Worm (Caenorhabditis elegans) whole organism, L3 larva: ENCODE measurements around the gene cpz-2.

Experiments used
- R02D3.7 ChIP-seq: fragments of 150-350 bp; optimal IDR thresholded peaks from 2 replicates; lab custom pipeline; 2014; ENCODE audit warnings: missing biosample characterization, missing genetic modification characterization
- ceh-16 ChIP-seq: sonication (generic microtip); optimal IDR thresholded peaks from 2 replicates; lab custom pipeline; 2017; ENCODE audit warnings: missing biosample characterization, missing genetic modification characterization
- ceh-28 ChIP-seq: fragments of 150-350 bp; optimal IDR thresholded peaks from 2 replicates; lab custom pipeline; 2014; ENCODE audit warnings: missing biosample characterization, missing genetic modification reagents, missing genetic modification characterization
- ceh-82 ChIP-seq: fragments of 150-350 bp; optimal IDR thresholded peaks from 2 replicates; lab custom pipeline; 2014; ENCODE audit warnings: missing biosample characterization, missing genetic modification characterization
- daf-12 ChIP-seq: fragments of 150-350 bp; optimal IDR thresholded peaks from 2 replicates; lab custom pipeline; 2014; ENCODE audit warnings: missing biosample characterization, missing genetic modification reagents, missing genetic modification characterization
- egl-27 ChIP-seq: sonication (generic microtip); optimal IDR thresholded peaks from 4 replicates; lab custom pipeline; 2017; ENCODE audit warnings: missing biosample characterization, missing genetic modification reagents, missing genetic modification characterization
- egl-5 ChIP-seq: fragments of 150-350 bp; optimal IDR thresholded peaks from 2 replicates; lab custom pipeline; 2017; ENCODE audit warnings: missing biosample characterization, missing genetic modification reagents, missing genetic modification characterization, inconsistent platforms
- elt-1 ChIP-seq: fragments of 150-350 bp; optimal IDR thresholded peaks from 2 replicates; lab custom pipeline; 2014; ENCODE audit warnings: missing biosample characterization, missing genetic modification characterization
- elt-2 ChIP-seq: sonication (generic microtip); optimal IDR thresholded peaks from 2 replicates; lab custom pipeline; 2016; ENCODE audit warnings: missing genetic modification reagents, mild to moderate bottlenecking, missing genetic modification characterization, missing compliant biosample characterization
- elt-3 ChIP-seq, 3 experiments: fragments of 150-350 bp in 1 of 3; sonication (generic microtip) in 2 of 3; optimal IDR thresholded peaks; 2 replicates in 2 of 3; 4 replicates in 1 of 3; lab custom pipeline; 2014 to 2017; ENCODE audit warnings: missing biosample characterization in 3 of 3, missing genetic modification characterization in 3 of 3
- fkh-10 ChIP-seq: sonication (generic microtip); optimal IDR thresholded peaks from 2 replicates; lab custom pipeline; 2017; ENCODE audit warnings: missing biosample characterization, missing genetic modification reagents, missing genetic modification characterization
- fos-1 ChIP-seq: fragments of 150-350 bp; optimal IDR thresholded peaks from 2 replicates; lab custom pipeline; 2014; ENCODE audit warnings: missing biosample characterization, missing genetic modification characterization
- hmg-11 ChIP-seq: sonication (generic microtip); optimal IDR thresholded peaks from 2 replicates; lab custom pipeline; 2016; ENCODE audit warnings: missing genetic modification characterization, missing compliant biosample characterization
- jun-1 ChIP-seq: fragments of 150-350 bp; optimal IDR thresholded peaks from 2 replicates; lab custom pipeline; 2014; ENCODE audit warnings: missing biosample characterization, missing genetic modification reagents, missing genetic modification characterization
- lin-39 ChIP-seq: fragments of 150-350 bp; optimal IDR thresholded peaks from 2 replicates; lab custom pipeline; 2018; ENCODE audit warnings: missing biosample characterization, missing genetic modification reagents, missing genetic modification characterization
- mdl-1 ChIP-seq: fragments of 150-350 bp; optimal IDR thresholded peaks from 2 replicates; lab custom pipeline; 2014; ENCODE audit warnings: missing biosample characterization, missing genetic modification characterization
- mml-1 ChIP-seq: fragments of 150-350 bp; sonication (generic microtip); optimal IDR thresholded peaks from 3 replicates; lab custom pipeline; 2014; ENCODE audit warnings: missing biosample characterization, missing genetic modification characterization
- nfya-1 ChIP-seq: sonication (generic microtip); optimal IDR thresholded peaks from 2 replicates; lab custom pipeline; 2017; ENCODE audit warnings: missing genetic modification characterization, mild to moderate bottlenecking, missing compliant biosample characterization, antibody characterized with exemption, moderate library complexity; ENCODE audit not compliant: insufficient read depth
- nhr-11 ChIP-seq: fragments of 150-350 bp; optimal IDR thresholded peaks from 2 replicates; lab custom pipeline; 2014; ENCODE audit warnings: missing biosample characterization, missing genetic modification characterization
- nhr-12 ChIP-seq: fragments of 150-350 bp; optimal IDR thresholded peaks from 2 replicates; lab custom pipeline; 2014; ENCODE audit warnings: missing biosample characterization, missing genetic modification characterization
- nhr-23 ChIP-seq: fragments of 150-350 bp; optimal IDR thresholded peaks from 2 replicates; lab custom pipeline; 2014; ENCODE audit warnings: missing biosample characterization, missing genetic modification reagents, missing genetic modification characterization
- nhr-237 ChIP-seq: fragments of 150-350 bp; optimal IDR thresholded peaks from 2 replicates; lab custom pipeline; 2014; ENCODE audit warnings: missing biosample characterization, missing genetic modification characterization
- nhr-25 ChIP-seq: sonication (generic microtip); optimal IDR thresholded peaks from 2 replicates; lab custom pipeline; 2017; ENCODE audit warnings: missing biosample characterization, missing genetic modification characterization
- nhr-43 ChIP-seq: sonication (generic microtip); optimal IDR thresholded peaks from 2 replicates; lab custom pipeline; 2016; ENCODE audit warnings: mild to moderate bottlenecking, missing genetic modification characterization, missing compliant biosample characterization; ENCODE audit not compliant: poor library complexity, severe bottlenecking
- nhr-67 ChIP-seq: fragments of 150-350 bp; optimal IDR thresholded peaks from 2 replicates; lab custom pipeline; 2014; ENCODE audit warnings: missing biosample characterization, missing genetic modification characterization
- nhr-76 ChIP-seq: fragments of 150-350 bp; sonication (generic microtip); optimal IDR thresholded peaks from 5 replicates; lab custom pipeline; 2014; ENCODE audit warnings: missing biosample characterization, missing genetic modification characterization
- nhr-77 ChIP-seq: fragments of 150-350 bp; optimal IDR thresholded peaks from 2 replicates; lab custom pipeline; 2014; ENCODE audit warnings: missing biosample characterization, missing genetic modification characterization
- pha-4 ChIP-seq: fragments of 150-350 bp; optimal IDR thresholded peaks from 2 replicates; lab custom pipeline; 2014; ENCODE audit warnings: missing biosample characterization, missing genetic modification reagents, missing genetic modification characterization
- skn-1 ChIP-seq: fragments of 150-350 bp; optimal IDR thresholded peaks from 2 replicates; lab custom pipeline; 2014; ENCODE audit warnings: missing biosample characterization, missing genetic modification characterization
- snpc-4 ChIP-seq: fragments of 150-350 bp; optimal IDR thresholded peaks from 2 replicates; lab custom pipeline; 2014; ENCODE audit warnings: missing biosample characterization, missing genetic modification characterization
- tbx-2 ChIP-seq: sonication (generic microtip); optimal IDR thresholded peaks from 2 replicates; lab custom pipeline; 2016; ENCODE audit warnings: mild to moderate bottlenecking, missing genetic modification characterization, missing compliant biosample characterization
- unc-62 ChIP-seq: fragments of 150-350 bp; sonication (generic microtip); optimal IDR thresholded peaks from 4 replicates; lab custom pipeline; 2014; ENCODE audit warnings: missing biosample characterization, missing genetic modification reagents, missing genetic modification characterization
- ztf-11 ChIP-seq: fragments of 150-350 bp; optimal IDR thresholded peaks from 2 replicates; lab custom pipeline; 2014; ENCODE audit warnings: missing biosample characterization, missing genetic modification characterization

cpz-2 gene

ce11 chrV:13385798-13386197, 4.8 kb downstream of the cpz-2 start, which contains the start of gene gcy-34:
Gene gcy-34, minus strand, starts transcription at chrV:13385898.
- TF ChIP-seq unc-62 (no peak), nhr-11 (tag; lab: Kevin White, UChicago) (no peak), fos-1 (no peak), egl-5 (no peak), lin-39 (tag; lab: Kevin White, UChicago) (no peak), fkh-10 (no peak), elt-2 (tag; lab: Kevin White, UChicago) (no peak), hmg-11 (tag; lab: Kevin White, UChicago) (no peak), egl-27 (tag; lab: Kevin White, UChicago) (no peak), nhr-77 (tag; lab: Kevin White, UChicago) (no peak), tbx-2 (no peak), mml-1 (tag; lab: Kevin White, UChicago) (no peak), elt-1 (tag; lab: Kevin White, UChicago) (no peak), nhr-76 (tag; lab: Kevin White, UChicago) (no peak)

- no peak for TF ChIP-seq skn-1 (tag; lab: Kevin White, UChicago)
- no peak for TF ChIP-seq daf-12 (tag; lab: Kevin White, UChicago)
- no peak for TF ChIP-seq ceh-28 (tag; lab: Kevin White, UChicago)
- no peak for TF ChIP-seq tbx-2
- TF ChIP-seq ztf-11 (tag; lab: Kevin White, UChicago): no peak
- TF ChIP-seq elt-1 (tag; lab: Kevin White, UChicago): no peak
- no peak for TF ChIP-seq nhr-77 (tag; lab: Kevin White, UChicago)
- no peak for TF ChIP-seq egl-27 (tag; lab: Kevin White, UChicago)
- TF ChIP-seq snpc-4 (tag; lab: Kevin White, UChicago): no peak
- TF ChIP-seq egl-5: no peak
- TF ChIP-seq, all 47 proteins: peak for 0
Measured at ce11 chrV:13387472-13387871, 6.5 kb downstream of the cpz-2 start.

ce11 chrV:13388961-13389360, 8.0 kb downstream of the cpz-2 start:
- TF ChIP-seq R02D3.7 (tag; lab: Kevin White, UChicago) (no peak), nhr-43 (tag; lab: Kevin White, UChicago) (no peak)

ce11 chrV:13389454-13389853, 8.5 kb downstream of the cpz-2 start:
- TF ChIP-seq nhr-25 (tag; lab: Kevin White, UChicago) (peak; percentile 67), elt-3 (tag; optimal IDR thresholded peaks at IDR 0.05; lab: Kevin White, UChicago) (peak in 2 of 3 experiments; percentile 66 to 80), nhr-23 (tag; lab: Kevin White, UChicago) (peak; percentile 62), ceh-28 (tag; lab: Kevin White, UChicago) (peak; percentile 12), ceh-16 (no peak), fkh-10 (no peak), nhr-237 (tag; lab: Kevin White, UChicago) (no peak), nfya-1 (tag; lab: Kevin White, UChicago) (peak; percentile 8), nhr-12 (no peak), ceh-82 (tag; lab: Kevin White, UChicago) (no peak), mml-1 (tag; lab: Kevin White, UChicago) (no peak), tbx-2 (no peak), egl-27 (tag; lab: Kevin White, UChicago) (no peak), nhr-43 (tag; lab: Kevin White, UChicago) (peak; percentile 13)

- no peak for TF ChIP-seq nhr-12
- TF ChIP-seq pha-4 (tag; lab: Kevin White, UChicago): no peak
- no peak for TF ChIP-seq mdl-1 (tag; lab: Kevin White, UChicago)
- TF ChIP-seq ceh-16: no peak
- TF ChIP-seq nfya-1 (tag; lab: Kevin White, UChicago): peak; percentile 56
- peak; percentile 63 for TF ChIP-seq nhr-25 (tag; lab: Kevin White, UChicago)
- peak; percentile 26 for TF ChIP-seq nhr-43 (tag; lab: Kevin White, UChicago)
- TF ChIP-seq nhr-67 (tag; lab: Kevin White, UChicago): no peak
- TF ChIP-seq elt-2 (tag; lab: Kevin White, UChicago): no peak
- TF ChIP-seq jun-1 (tag; lab: Kevin White, UChicago): no peak
- no peak for TF ChIP-seq egl-5
Measured at ce11 chrV:13390936-13391335, 9.9 kb downstream of the cpz-2 start.
